Worm (Caenorhabditis elegans): ENCODE results near the gene F52G3.7.

F52G3.7 gene

DNA sequence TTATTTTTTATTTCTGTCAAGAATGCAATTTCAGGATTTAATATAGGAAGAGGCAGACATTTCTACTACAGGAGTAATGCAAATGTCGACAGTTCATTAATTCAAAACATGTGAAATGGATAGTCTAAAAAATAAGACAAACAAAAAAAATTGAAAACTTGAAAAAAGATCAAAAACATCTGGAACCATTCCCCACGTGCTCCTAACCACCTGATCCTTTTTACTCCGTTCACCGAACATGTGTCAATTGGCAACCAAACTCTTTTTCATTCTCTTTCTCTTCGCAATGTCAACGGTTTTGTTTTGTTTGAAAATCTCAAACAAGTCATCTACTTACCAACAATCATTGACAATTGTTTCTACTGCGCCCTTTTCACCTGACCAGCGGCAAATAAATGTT lies 5.7 kb upstream of the F52G3.7 start:
- TF ChIP-seq W03F9.2 (tag; optimal IDR thresholded peaks at IDR 0.05) (no peak), dao-5 (tag; optimal IDR thresholded peaks at IDR 0.05) (no peak), him-1 (tag; optimal IDR thresholded peaks at IDR 0.05) (no peak)

DNA sequence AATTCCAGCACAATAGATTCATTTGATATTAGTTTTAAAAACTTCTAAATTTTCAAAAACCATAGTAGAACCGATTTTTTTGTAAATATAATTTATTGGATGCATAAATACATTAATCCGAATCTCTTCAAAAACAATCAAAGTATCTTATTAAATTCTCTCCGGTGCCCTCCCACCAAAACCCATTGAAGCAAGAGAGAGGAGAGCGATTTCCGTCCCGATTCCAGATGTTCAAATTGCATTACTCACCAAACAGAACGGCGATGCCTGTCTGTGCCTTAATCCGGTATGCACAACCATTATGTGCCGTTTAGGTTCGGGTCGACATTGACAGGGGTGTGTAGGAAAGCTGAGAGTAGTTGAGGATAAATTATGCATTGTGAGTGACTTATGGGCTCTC lies 3.4 kb upstream of the F52G3.7 start:
- TF ChIP-seq him-1 (tag; optimal IDR thresholded peaks at IDR 0.05) (no peak), W03F9.2 (tag; optimal IDR thresholded peaks at IDR 0.05) (no peak), dao-5 (tag; optimal IDR thresholded peaks at IDR 0.05) (no peak)

DNA sequence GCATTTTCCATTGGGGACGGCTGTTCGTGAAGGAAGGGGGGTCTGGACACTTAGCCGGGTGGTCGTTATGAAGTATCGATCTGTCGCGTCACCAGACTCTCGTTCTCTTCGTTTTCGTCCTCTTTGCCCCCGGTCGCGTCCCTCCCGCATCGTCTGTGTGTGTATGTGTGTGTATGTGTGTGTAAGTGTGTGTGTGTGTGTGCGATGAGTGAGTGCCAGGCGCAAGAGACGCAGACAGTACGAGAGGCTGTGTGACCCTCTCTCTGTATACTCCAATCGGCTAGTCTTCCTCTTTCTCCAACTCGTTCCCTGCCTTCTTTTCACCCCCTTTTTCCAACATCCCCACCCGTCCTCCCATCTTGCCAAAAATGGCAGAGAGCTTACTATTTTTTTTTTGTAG lies 2.3 kb upstream of the F52G3.7 start:
- TF ChIP-seq him-1 (tag; optimal IDR thresholded peaks at IDR 0.05) (peak; percentile 84), W03F9.2 (tag; optimal IDR thresholded peaks at IDR 0.05) (peak; percentile 27), dao-5 (tag; optimal IDR thresholded peaks at IDR 0.05) (no peak)

DNA sequence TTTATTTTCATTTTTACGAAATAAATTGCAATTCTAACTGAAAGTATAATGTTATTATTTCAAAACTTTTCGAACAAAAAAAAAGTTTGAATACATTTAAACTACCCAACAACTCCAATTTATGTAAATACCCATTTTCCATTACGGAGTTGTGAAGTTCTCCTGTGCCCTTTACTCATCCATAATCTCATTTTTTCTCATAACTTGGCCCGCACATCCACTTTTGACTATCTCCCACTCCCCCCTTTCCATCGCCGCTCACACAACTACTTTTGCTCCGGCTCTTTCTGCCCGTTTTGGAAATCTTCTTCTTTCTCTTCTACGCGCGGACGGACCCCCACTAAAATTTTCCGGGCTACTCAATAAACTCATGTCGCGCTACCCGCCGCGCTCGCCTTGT lies 1.1 kb upstream of the F52G3.7 start:
- TF ChIP-seq him-1 (tag; optimal IDR thresholded peaks at IDR 0.05) (no peak), dao-5 (tag; optimal IDR thresholded peaks at IDR 0.05) (no peak), W03F9.2 (tag; optimal IDR thresholded peaks at IDR 0.05) (no peak)

DNA sequence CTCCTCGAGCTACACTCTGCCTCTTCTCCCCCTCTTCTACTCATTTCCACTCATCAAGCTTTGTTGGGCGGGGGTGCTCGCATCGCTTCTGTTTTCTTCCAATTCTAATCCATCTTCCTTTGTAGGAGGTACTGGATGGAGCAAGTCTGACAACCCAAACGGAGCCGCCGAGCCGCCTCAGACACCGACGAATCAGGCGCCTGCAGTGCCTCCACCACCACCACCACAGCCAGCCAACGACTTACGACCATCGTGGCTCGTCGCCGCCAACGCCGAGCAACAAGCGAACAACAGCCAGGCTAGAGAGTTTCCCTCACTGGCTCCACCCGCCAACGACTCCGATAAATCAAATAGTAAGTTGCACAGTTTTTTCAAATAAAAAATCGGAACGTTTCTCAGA lies 2.2 kb downstream of the F52G3.7 start:
- TF ChIP-seq him-1 (tag; optimal IDR thresholded peaks at IDR 0.05) (no peak), dao-5 (tag; optimal IDR thresholded peaks at IDR 0.05) (no peak), W03F9.2 (tag; optimal IDR thresholded peaks at IDR 0.05) (no peak)

DNA sequence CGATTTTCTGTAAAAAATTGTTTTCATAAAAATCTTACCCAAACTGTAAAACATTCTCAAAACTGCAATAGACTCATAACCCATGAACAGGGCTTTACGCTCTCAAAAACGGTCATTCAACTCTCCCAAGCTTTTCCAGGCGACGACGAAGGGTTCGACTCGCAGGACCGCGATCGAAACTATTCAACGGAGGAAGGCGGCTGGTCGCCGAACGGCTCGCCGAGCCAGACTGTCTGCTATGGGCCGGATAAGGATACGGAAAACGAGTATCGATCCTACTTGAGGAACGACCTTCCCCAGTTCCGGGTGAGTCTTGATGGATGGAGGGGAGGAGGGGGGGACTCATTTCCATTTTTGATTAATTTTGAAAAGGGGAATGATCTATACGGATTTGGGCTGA lies 4.1 kb downstream of the F52G3.7 start:
- TF ChIP-seq dao-5 (tag; optimal IDR thresholded peaks at IDR 0.05), result no peak
- no peak for TF ChIP-seq him-1 (tag; optimal IDR thresholded peaks at IDR 0.05)
- TF ChIP-seq W03F9.2 (tag; optimal IDR thresholded peaks at IDR 0.05), result no peak

DNA sequence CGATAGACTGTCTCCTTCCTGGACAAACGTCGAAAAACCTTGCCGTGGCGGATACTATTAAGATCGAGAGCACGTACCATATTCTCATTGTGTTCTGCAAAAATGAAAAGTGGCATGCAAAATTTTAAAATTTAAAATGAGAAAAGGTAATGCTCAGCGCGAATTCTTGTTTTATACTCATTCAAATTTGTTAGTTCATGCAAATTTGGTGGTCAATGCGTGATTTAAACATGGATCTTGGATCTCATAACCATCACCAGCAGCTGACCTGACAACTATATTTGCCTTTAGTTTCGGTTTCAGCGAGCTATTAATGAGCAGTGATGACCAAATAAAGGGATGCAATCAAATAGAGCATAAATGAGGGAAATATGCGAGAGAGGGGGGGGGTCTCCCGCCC lies 12.3 kb downstream of the F52G3.7 start, which contains the start of gene F52G3.5:
Gene F52G3.5, minus strand, starts transcription at position 101 of the 400 bp plus-strand sequence.
- TF ChIP-seq dao-5 (tag; optimal IDR thresholded peaks at IDR 0.05), result no peak
- no peak for TF ChIP-seq him-1 (tag; optimal IDR thresholded peaks at IDR 0.05)
- TF ChIP-seq W03F9.2 (tag; optimal IDR thresholded peaks at IDR 0.05), result no peak

DNA sequence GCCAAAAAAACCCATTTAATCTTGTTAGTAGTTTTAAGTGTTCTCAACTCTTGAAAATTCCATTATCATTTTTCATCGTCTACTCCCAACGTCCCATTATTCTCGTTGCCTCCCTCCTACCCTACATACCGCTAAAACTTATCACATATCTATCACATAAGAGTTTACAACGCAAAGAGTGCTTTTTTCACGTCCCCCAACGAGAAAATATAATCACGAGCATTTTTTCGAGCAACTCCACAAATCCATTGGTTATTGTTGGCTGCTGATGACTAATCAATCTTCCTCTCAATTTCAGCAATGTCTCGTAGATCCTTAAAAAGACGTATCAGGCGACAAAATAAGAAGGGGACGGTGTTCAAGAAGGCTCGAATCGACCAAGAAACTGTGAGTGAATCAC lies 14.6 kb downstream of the F52G3.7 start, which contains the start of gene mbl-1:
Gene mbl-1, plus strand, starts transcription at position 301 of the 400 bp plus-strand sequence.
- no peak for TF ChIP-seq him-1 (tag; optimal IDR thresholded peaks at IDR 0.05)
- TF ChIP-seq W03F9.2 (tag; optimal IDR thresholded peaks at IDR 0.05), result no peak
- TF ChIP-seq dao-5 (tag; optimal IDR thresholded peaks at IDR 0.05), result no peak

DNA sequence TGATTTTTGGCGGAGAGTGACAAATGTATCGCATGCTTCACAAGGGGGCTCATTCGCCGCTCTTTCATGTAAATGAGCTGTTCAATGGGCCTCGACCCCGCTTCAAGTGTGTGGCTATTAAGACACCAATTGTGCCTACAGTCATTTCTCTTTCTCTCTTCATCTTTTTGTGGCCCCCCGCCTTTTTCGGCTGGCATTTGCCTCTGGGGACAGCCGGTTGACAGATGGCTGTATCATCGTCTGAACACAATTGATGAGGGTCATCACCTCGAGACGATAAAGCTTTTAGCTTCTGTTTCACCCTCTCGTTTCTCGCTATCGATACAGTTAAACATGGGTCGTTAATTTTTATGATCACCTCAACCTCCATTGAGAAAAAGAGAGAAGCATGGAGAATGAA lies 24.6 kb downstream of the F52G3.7 start:
- TF ChIP-seq dao-5 (tag; optimal IDR thresholded peaks at IDR 0.05), result no peak
- no peak for TF ChIP-seq W03F9.2 (tag; optimal IDR thresholded peaks at IDR 0.05)
- no peak for TF ChIP-seq him-1 (tag; optimal IDR thresholded peaks at IDR 0.05)

DNA sequence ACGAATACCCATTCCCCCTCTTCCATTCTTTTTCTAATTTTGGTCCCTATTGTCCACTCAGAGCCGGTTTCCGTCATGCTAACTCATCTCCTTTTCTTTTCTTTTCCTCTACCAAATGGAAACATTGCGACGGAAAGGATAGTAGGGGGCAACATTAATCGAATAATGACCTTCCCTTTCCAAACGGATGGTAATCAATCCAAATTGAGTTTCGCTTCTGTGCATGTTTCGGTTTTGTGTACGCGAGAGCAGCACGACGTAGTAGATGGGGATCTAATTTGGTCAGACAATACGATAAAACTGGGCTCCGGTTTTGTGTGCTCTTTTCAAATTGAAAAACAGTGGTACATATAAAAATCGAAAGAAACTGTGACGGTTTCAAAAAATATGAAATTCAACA lies 27.7 kb downstream of the F52G3.7 start:
- no peak for TF ChIP-seq him-1 (tag; optimal IDR thresholded peaks at IDR 0.05)
- TF ChIP-seq W03F9.2 (tag; optimal IDR thresholded peaks at IDR 0.05), result no peak
- no peak for TF ChIP-seq dao-5 (tag; optimal IDR thresholded peaks at IDR 0.05)

DNA sequence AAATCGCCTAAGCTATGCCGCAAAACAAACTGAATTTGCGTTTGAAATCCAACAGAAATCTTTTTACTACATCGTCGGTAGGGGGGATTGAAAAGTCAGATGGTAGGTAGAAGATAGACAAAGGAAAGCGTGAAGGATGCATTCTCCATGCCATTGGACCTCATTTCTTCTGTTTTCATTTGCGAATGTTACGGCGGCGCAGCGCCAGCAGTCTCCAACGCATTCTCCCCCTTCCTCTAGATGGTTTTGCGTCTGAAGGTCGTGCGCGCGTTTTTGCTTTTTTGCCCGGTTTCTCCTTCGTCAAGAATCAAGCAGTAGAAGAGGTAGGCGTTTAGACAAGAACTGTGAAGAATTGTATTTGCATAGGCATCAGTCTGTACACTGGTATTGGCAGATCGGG lies 29.8 kb downstream of the F52G3.7 start:
- TF ChIP-seq W03F9.2 (tag; optimal IDR thresholded peaks at IDR 0.05) (no peak), him-1 (tag; optimal IDR thresholded peaks at IDR 0.05) (no peak), dao-5 (tag; optimal IDR thresholded peaks at IDR 0.05) (no peak)

DNA sequence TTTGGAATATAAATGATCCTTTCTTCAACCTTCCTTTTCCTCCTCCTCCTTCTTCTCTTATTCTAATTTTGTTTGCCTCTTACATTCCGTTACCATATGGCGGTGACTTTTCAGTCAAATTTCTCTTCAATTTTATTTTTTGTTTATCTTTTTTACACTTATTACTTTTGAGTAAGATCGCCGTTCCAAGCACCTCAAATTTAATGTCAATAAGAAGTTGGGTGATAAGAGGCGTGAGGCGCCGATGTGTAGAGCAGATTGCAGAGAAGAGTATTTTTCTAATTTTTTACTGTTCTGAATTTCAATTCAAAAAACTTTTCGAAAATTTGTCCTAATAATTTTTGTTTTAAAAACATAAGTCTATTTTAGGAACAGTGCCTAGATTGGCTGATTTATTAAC lies 30.7 kb downstream of the F52G3.7 start:
- TF ChIP-seq W03F9.2 (tag; optimal IDR thresholded peaks at IDR 0.05) (no peak), dao-5 (tag; optimal IDR thresholded peaks at IDR 0.05) (no peak), him-1 (tag; optimal IDR thresholded peaks at IDR 0.05) (no peak)

DNA sequence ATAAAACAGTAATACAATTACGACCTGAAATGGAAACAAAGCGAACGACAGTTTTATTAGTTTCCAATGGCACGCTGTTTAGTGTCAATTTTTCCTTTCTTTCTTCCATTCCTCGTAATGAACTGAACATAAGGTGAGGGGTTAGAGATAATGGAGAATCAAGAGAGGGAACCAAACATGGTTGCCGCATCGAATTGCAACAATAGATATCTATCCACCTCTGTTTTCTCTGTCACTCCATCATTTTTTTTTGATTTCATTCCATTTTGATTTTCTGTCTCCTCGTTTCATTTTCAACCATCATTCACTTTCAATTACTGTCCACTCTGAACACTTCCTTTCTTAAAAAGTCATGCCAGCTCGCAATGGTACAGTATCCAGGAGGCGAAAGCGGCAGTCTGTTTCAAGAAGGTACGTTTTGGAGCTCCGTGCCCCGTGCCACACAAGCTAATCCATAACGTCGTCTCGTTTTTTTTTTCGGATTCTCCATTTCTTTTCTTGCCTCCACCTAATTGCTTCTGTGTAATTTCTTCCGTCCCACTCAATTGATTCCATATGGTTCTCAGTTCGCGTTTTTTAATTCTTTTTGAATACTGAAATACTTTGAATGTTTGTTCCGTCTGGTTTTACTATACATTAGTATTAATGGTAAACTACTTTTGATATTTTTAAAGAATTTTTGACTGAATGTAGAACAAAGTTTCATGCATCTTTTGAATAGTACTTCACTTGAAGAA lies 31.6 kb downstream of the F52G3.7 start:
- TF ChIP-seq dao-5 (tag; optimal IDR thresholded peaks at IDR 0.05), result no peak
- no peak for TF ChIP-seq him-1 (tag; optimal IDR thresholded peaks at IDR 0.05)
- TF ChIP-seq W03F9.2 (tag; optimal IDR thresholded peaks at IDR 0.05), result no peak

DNA sequence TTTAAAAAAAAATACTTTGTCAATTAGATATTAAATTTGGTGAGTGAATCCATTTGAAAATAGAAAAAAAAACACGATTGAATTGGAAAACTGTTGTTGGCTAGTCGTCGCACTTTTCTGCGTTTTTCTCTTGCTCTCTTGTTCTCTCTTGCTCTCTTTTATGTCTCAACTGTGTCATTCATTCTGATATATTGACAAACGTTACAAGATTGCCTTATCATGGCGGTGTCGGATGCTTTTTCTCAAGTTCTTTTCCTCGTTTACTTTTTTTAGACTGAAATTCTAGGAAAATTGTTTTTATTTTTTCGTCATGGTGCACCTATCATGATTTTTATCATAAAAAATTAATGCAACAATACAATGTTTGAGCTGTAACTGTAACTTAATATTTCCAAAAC lies 32.2 kb downstream of the F52G3.7 start:
- TF ChIP-seq W03F9.2 (tag; optimal IDR thresholded peaks at IDR 0.05), result peak; percentile 12
- TF ChIP-seq dao-5 (tag; optimal IDR thresholded peaks at IDR 0.05), result no peak
- TF ChIP-seq him-1 (tag; optimal IDR thresholded peaks at IDR 0.05), result no peak

DNA sequence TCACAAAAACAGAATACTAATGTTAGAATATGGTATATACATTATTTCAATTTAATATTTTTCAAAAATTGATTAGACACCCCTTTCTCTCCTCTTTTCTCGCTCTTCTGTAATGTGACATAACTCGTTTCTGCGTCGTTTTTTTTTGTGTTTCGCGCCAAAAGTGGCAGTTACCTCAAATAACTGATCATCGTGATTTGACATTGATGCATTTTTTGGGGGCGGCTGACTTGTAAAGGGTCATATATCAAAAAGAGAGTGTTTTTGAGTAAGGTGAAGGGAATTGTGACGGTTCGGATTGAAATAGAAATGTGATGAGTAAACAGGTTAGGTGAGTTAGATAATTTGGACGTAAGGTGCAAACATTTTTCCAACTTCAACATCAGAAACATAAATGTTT lies 34.3 kb downstream of the F52G3.7 start:
- TF ChIP-seq W03F9.2 (tag; optimal IDR thresholded peaks at IDR 0.05) (no peak), dao-5 (tag; optimal IDR thresholded peaks at IDR 0.05) (no peak), him-1 (tag; optimal IDR thresholded peaks at IDR 0.05) (no peak)
